Worm (Caenorhabditis elegans) whole organism, L3 larva: Measurements from ENCODE around the gene cyb-2.1.

Experiments used
- R02D3.7 ChIP-seq: fragments of 150-350 bp; optimal IDR thresholded peaks from 2 replicates; lab custom pipeline; 2014; ENCODE audit warnings: missing biosample characterization, missing genetic modification characterization
- ceh-82 ChIP-seq: fragments of 150-350 bp; optimal IDR thresholded peaks from 2 replicates; lab custom pipeline; 2014; ENCODE audit warnings: missing biosample characterization, missing genetic modification characterization
- ceh-9 ChIP-seq: sonication (generic microtip); optimal IDR thresholded peaks from 2 replicates; lab custom pipeline; 2018; ENCODE audit warnings: missing biosample characterization, missing genetic modification characterization
- fkh-2 ChIP-seq: fragments of 150-350 bp; optimal IDR thresholded peaks from 2 replicates; lab custom pipeline; 2014; ENCODE audit warnings: missing biosample characterization, missing genetic modification reagents, missing genetic modification characterization
- lin-39 ChIP-seq: fragments of 150-350 bp; optimal IDR thresholded peaks from 2 replicates; lab custom pipeline; 2018; ENCODE audit warnings: missing biosample characterization, missing genetic modification reagents, missing genetic modification characterization
- nhr-11 ChIP-seq: fragments of 150-350 bp; optimal IDR thresholded peaks from 2 replicates; lab custom pipeline; 2014; ENCODE audit warnings: missing biosample characterization, missing genetic modification characterization
- nhr-23 ChIP-seq: fragments of 150-350 bp; optimal IDR thresholded peaks from 2 replicates; lab custom pipeline; 2014; ENCODE audit warnings: missing biosample characterization, missing genetic modification reagents, missing genetic modification characterization
- skn-1 ChIP-seq: fragments of 150-350 bp; optimal IDR thresholded peaks from 2 replicates; lab custom pipeline; 2014; ENCODE audit warnings: missing biosample characterization, missing genetic modification characterization
- tbx-2 ChIP-seq: sonication (generic microtip); optimal IDR thresholded peaks from 2 replicates; lab custom pipeline; 2016; ENCODE audit warnings: mild to moderate bottlenecking, missing genetic modification characterization, missing compliant biosample characterization
- zag-1 ChIP-seq: fragments of 150-350 bp; optimal IDR thresholded peaks from 2 replicates; lab custom pipeline; 2014; ENCODE audit warnings: missing biosample characterization, missing genetic modification characterization

- TF ChIP-seq R02D3.7 = no peak
- TF ChIP-seq ceh-9 (tag; lab: Kevin White, UChicago) = no peak
- no peak for TF ChIP-seq nhr-11 (tag; lab: Kevin White, UChicago)
- TF ChIP-seq nhr-23 (tag; lab: Kevin White, UChicago) = no peak
- TF ChIP-seq fkh-2 (tag; lab: Kevin White, UChicago) = no peak
- no peak for TF ChIP-seq ceh-82 (tag; lab: Kevin White, UChicago)
- TF ChIP-seq skn-1 (tag; lab: Kevin White, UChicago) = peak; percentile 31
- TF ChIP-seq zag-1 (tag; lab: Kevin White, UChicago) = no peak
- TF ChIP-seq tbx-2 (tag; lab: Kevin White, UChicago) = no peak
- no peak for TF ChIP-seq lin-39
Measured at ce11 chrIV:11026648-11027047, 40.9 kb downstream of the cyb-2.1 start.
